Worm (Caenorhabditis elegans) whole organism, L2 larva: ENCODE measurements around the gene lgc-17.
A peak's percentile ranks its signal among the peaks of the same experiment; 100 is the strongest.

ENCODE experiments used
- F13H6.1 ChIP-seq: sonication (generic microtip); optimal IDR thresholded peaks from 2 replicates; lab custom pipeline; 2016; ENCODE audit warnings: missing genetic modification characterization, missing compliant biosample characterization
- Y55F3AM.14 ChIP-seq: fragments of 200-800 bp; sonication (Bioruptor generic); optimal IDR thresholded peaks from 2 replicates; lab custom pipeline; 2018; ENCODE audit warnings: mild to moderate bottlenecking, missing genetic modification characterization, missing compliant biosample characterization
- ZK546.5 ChIP-seq: sonication (generic microtip); optimal IDR thresholded peaks from 2 replicates; lab custom pipeline; 2017; ENCODE audit warnings: missing biosample characterization, missing genetic modification characterization
- aly-2 ChIP-seq: fragments of 150-350 bp; optimal IDR thresholded peaks from 2 replicates; lab custom pipeline; 2014; ENCODE audit warnings: missing biosample characterization, missing genetic modification characterization
- ceh-16 ChIP-seq: fragments of 150-350 bp; optimal IDR thresholded peaks from 2 replicates; lab custom pipeline; 2014; ENCODE audit warnings: missing biosample characterization, missing genetic modification characterization
- ceh-82 ChIP-seq: fragments of 150-350 bp; optimal IDR thresholded peaks from 2 replicates; lab custom pipeline; 2014; ENCODE audit warnings: missing biosample characterization, missing genetic modification characterization
- crh-2 ChIP-seq: sonication (generic microtip); optimal IDR thresholded peaks from 2 replicates; lab custom pipeline; 2017; ENCODE audit warnings: missing biosample characterization, missing genetic modification characterization
- egl-27 ChIP-seq: sonication (generic microtip); optimal IDR thresholded peaks from 3 replicates; lab custom pipeline; 2017; ENCODE audit warnings: missing biosample characterization, missing genetic modification reagents, missing genetic modification characterization
- elt-3 ChIP-seq: sonication (generic microtip); optimal IDR thresholded peaks from 2 replicates; lab custom pipeline; 2017; ENCODE audit warnings: missing biosample characterization, missing genetic modification characterization
- fos-1 ChIP-seq: fragments of 150-350 bp; optimal IDR thresholded peaks from 2 replicates; lab custom pipeline; 2014; ENCODE audit warnings: missing biosample characterization, missing genetic modification characterization
- gmeb-1 ChIP-seq: fragments of 150-350 bp; optimal IDR thresholded peaks from 2 replicates; lab custom pipeline; 2014; ENCODE audit warnings: missing biosample characterization, missing genetic modification characterization
- lin-11 ChIP-seq: fragments of 150-350 bp; sonication (generic microtip); optimal IDR thresholded peaks from 2 replicates; lab custom pipeline; 2014; ENCODE audit warnings: missing biosample characterization, missing genetic modification characterization, inconsistent platforms, mixed read lengths
- lin-13 ChIP-seq: fragments of 150-350 bp; optimal IDR thresholded peaks from 2 replicates; lab custom pipeline; 2014; ENCODE audit warnings: missing biosample characterization, missing genetic modification reagents, missing genetic modification characterization
- lin-39 ChIP-seq: fragments of 150-350 bp; optimal IDR thresholded peaks from 2 replicates; lab custom pipeline; 2014; ENCODE audit warnings: missing biosample characterization, missing genetic modification reagents, missing genetic modification characterization
- mbf-1 ChIP-seq: sonication (generic microtip); optimal IDR thresholded peaks from 2 replicates; lab custom pipeline; 2017; ENCODE audit warnings: missing biosample characterization, missing genetic modification characterization
- nhr-11 ChIP-seq: fragments of 150-350 bp; optimal IDR thresholded peaks from 2 replicates; lab custom pipeline; 2014; ENCODE audit warnings: missing biosample characterization, missing genetic modification characterization
- nhr-21 ChIP-seq: fragments of 150-350 bp; optimal IDR thresholded peaks from 2 replicates; lab custom pipeline; 2014; ENCODE audit warnings: missing biosample characterization, missing genetic modification characterization
- nhr-23 ChIP-seq: fragments of 150-350 bp; optimal IDR thresholded peaks from 2 replicates; lab custom pipeline; 2014; ENCODE audit warnings: missing biosample characterization, missing genetic modification reagents, missing genetic modification characterization
- nhr-237 ChIP-seq: fragments of 150-350 bp; optimal IDR thresholded peaks from 2 replicates; lab custom pipeline; 2014; ENCODE audit warnings: missing biosample characterization, missing genetic modification characterization
- nhr-25 ChIP-seq: fragments of 150-350 bp; sonication (generic microtip); optimal IDR thresholded peaks from 3 replicates; lab custom pipeline; 2014; ENCODE audit warnings: missing biosample characterization, missing genetic modification characterization
- nhr-6 ChIP-seq: fragments of 150-350 bp; optimal IDR thresholded peaks from 2 replicates; lab custom pipeline; 2014; ENCODE audit warnings: missing biosample characterization, missing genetic modification characterization
- peb-1 ChIP-seq: fragments of 150-350 bp; optimal IDR thresholded peaks from 2 replicates; lab custom pipeline; 2014; ENCODE audit warnings: missing biosample characterization, missing genetic modification characterization
- sem-4 ChIP-seq: fragments of 150-350 bp; optimal IDR thresholded peaks from 2 replicates; lab custom pipeline; 2014; ENCODE audit warnings: missing biosample characterization, missing genetic modification reagents, missing genetic modification characterization
- sma-9 ChIP-seq, 2 experiments: fragments of 150-350 bp in 1 of 2; sonication (generic microtip) in 1 of 2; optimal IDR thresholded peaks; 2 replicates each; lab custom pipeline; 2014 to 2016; ENCODE audit warnings: missing genetic modification characterization in 2 of 2, mild to moderate bottlenecking in 1 of 2, missing biosample characterization in 1 of 2, missing compliant biosample characterization in 1 of 2, missing genetic modification reagents in 1 of 2, moderate library complexity in 1 of 2
- snpc-4 ChIP-seq: fragments of 150-350 bp; optimal IDR thresholded peaks from 2 replicates; lab custom pipeline; 2014; ENCODE audit warnings: missing biosample characterization, missing genetic modification characterization
- unc-55 ChIP-seq: fragments of 150-350 bp; sonication (generic microtip); optimal IDR thresholded peaks from 3 replicates; lab custom pipeline; 2014; ENCODE audit warnings: missing biosample characterization, missing genetic modification reagents, missing genetic modification characterization
- unc-62 ChIP-seq: fragments of 150-350 bp; optimal IDR thresholded peaks from 2 replicates; lab custom pipeline; 2014; ENCODE audit warnings: missing biosample characterization, missing genetic modification reagents, missing genetic modification characterization
- zag-1 ChIP-seq: fragments of 150-350 bp; optimal IDR thresholded peaks from 2 replicates; lab custom pipeline; 2014; ENCODE audit warnings: missing biosample characterization, missing genetic modification characterization
- ztf-1 ChIP-seq: fragments of 200-800 bp; sonication (Bioruptor generic); conservative IDR thresholded peaks from 2 replicates; pipeline ENCODE4 v1.3.6; 2022; ENCODE audit warnings: missing genetic modification characterization, missing compliant biosample characterization
- ztf-4 ChIP-seq: fragments of 150-350 bp; optimal IDR thresholded peaks from 2 replicates; lab custom pipeline; 2014; ENCODE audit warnings: missing biosample characterization, missing genetic modification characterization

lgc-17 gene

DNA sequence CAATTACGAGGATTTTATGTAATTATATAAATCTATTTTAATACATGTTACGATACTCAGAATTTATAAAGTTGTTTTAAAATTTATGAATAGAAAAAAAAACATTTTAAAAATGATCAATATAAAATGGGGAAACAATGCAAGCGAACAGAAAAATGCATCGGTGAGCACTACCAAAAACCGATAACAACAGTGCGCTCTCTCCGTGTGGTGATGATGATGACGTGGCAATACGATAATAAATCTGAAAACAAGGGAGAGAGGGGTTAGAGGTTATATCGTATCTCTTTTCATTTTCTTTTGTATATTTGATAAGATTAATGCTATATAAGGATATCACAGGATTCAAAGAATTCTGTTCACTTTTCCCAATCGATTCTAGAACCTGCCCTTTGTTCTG is 24.5 kb downstream of the lgc-17 start:
- TF ChIP-seq fos-1: peak; percentile 7
- TF ChIP-seq nhr-237 (tag; lab: Kevin White, UChicago): no peak
- TF ChIP-seq crh-2 (tag; lab: Kevin White, UChicago): peak; percentile 87
- TF ChIP-seq, all 48 proteins: peak for 2

DNA sequence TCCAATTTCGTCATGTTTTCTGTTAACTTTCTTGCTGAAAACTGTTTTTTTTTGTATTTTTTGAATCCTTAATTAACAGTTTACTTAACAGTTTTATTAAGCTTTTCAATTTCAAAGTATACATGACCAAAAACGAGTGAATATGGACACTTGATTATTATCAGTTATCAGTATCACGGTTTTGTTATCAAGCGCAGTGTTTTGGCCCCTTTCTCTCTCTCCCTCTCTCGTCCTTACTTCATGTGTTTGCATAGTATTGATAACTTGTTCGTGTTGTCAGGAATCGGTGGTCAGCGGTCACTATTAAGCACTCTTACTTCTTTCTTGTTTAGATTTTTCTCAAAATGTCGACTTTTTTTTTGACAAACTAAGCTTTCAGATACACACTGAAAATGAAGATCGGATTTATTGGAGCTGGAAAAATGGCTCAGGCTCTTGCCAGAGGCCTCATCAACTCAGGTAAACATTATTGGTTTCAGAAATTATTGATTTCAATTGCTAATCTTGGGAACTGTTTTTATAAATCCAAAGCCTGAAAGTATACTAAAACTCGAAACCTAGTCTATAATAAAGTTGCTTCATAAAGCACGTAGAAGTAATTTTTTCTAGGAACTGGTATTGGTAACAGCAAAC is 25.2 kb downstream of the lgc-17 start, which contains the start of gene pycr-1:
Gene pycr-1 (plus strand): TSS at position 380 of the 633 bp plus-strand sequence.
- TF ChIP-seq sma-9 (GFP tag; optimal IDR thresholded peaks at IDR 0.05; lab: Kevin White, UChicago) (peak; percentile 54), sma-9 (tag; optimal IDR thresholded peaks at IDR 0.05; lab: Kevin White, UChicago) (no peak), gmeb-1 (peak; percentile 19), mbf-1 (tag; lab: Kevin White, UChicago) (no peak), fos-1 (peak; percentile 52), nhr-21 (tag; lab: Kevin White, UChicago) (no peak), F13H6.1 (tag; lab: Kevin White, UChicago) (peak; percentile 3), crh-2 (tag; lab: Kevin White, UChicago) (no peak)

DNA sequence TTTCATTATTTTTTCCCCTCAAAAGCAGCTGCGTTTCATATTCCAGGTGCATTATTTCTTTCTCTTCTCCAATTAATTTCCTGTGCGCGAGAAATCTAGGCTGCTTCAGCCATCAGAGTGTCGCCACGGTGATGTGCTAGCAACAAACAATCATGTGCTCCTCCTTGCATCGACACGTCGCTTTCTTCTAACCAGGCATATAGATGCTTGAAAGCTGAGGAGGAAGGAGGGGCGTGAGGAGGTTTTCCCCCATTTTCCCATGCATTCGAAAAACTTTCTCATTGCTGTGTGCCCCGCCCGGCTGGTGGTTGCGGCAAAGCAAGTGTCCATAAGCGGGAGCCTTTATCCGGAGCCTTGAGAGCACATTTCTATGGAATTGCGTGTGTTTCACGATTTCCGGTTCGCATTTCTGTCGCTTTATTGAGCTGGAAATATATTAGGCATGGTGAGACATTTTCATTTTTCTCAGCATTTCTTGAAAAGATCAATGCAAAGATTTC is 28.3 kb downstream of the lgc-17 start, which contains the start of gene znf-474:
Gene znf-474 (plus strand): TSS at position 287 of the 500 bp plus-strand sequence.
- no peak for TF ChIP-seq mbf-1 (tag; lab: Kevin White, UChicago)
- TF ChIP-seq nhr-11: no peak
- peak; percentile 15 for TF ChIP-seq lin-11 (tag; lab: Kevin White, UChicago)
- no peak for TF ChIP-seq ceh-82 (tag; lab: Kevin White, UChicago)
- TF ChIP-seq, all 48 proteins: peak for 1

DNA sequence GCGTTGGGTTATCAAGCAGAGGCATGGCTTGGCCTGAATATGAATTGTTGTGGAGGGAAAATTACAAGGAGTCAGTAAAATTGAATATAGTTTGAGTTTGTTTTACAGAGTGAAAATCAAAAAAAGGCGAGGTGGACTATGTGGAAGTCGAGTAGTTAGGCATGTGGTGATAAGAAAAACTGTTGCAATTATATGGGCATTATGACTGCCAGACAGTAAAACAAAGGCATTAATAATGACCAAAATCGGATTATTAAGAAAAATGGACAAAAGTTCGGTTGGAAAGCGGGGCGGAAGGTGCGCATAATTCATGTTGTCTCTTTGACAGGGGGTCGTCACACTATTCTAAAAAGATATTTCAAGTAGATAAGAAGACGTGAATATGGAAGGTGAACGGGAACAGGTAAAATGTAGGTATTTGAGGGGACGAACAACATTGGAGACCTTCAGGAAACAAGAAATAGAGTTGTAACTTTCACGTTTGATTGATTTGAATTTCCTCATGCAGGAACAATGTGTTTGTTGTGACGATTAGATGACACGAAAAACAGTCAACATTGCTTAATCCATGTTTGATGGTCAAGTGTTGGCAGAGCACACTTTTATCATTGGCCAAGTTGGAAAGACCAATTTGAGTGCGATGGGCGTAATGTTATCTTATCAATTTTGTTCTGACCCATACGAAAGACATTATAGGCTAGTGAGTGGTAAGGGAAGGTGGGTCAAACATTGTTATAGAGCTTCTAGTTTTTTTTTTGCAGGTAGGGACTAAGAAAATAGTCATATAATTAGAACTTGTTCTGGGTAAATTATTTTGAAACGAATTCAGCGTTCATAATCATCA is 32.9 kb downstream of the lgc-17 start, which contains the start of gene mfsd-11:
Gene mfsd-11 (minus strand): TSS at position 51 of the 844 bp plus-strand sequence.
- TF ChIP-seq egl-27 (tag; lab: Kevin White, UChicago): no peak
- peak; percentile 81 for TF ChIP-seq ceh-16
- no peak for TF ChIP-seq lin-13 (GFP tag; lab: Kevin White, UChicago)
- peak; percentile 36 for TF ChIP-seq fos-1

DNA sequence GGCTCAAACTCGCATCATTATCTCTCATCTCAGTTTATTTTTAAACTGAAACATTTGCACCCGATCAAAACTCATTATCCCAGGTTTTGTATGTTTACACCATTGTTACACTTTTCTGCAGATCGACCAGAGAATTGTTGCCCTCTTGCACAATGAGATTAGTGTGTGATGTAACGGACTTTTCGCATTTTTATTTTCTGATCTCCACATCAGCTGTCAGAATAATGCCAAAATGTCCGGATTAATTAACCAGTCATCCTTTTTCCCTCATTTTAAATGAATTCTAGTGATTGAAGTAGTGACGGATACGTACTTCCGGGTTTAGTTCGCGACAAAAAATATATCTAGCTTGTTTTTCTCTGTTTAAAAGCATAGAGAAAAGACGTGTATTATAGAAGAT is 37.3 kb downstream of the lgc-17 start:
- peak; percentile 5 for TF ChIP-seq unc-55
- TF ChIP-seq peb-1 (tag; lab: Kevin White, UChicago): no peak
- TF ChIP-seq sma-9 (GFP tag; optimal IDR thresholded peaks at IDR 0.05; lab: Kevin White, UChicago): peak; percentile 4
- TF ChIP-seq sma-9 (tag; optimal IDR thresholded peaks at IDR 0.05; lab: Kevin White, UChicago): no peak
- TF ChIP-seq snpc-4 (tag; lab: Kevin White, UChicago): no peak
- peak; percentile 4 for TF ChIP-seq sem-4 (tag; lab: Kevin White, UChicago)

DNA sequence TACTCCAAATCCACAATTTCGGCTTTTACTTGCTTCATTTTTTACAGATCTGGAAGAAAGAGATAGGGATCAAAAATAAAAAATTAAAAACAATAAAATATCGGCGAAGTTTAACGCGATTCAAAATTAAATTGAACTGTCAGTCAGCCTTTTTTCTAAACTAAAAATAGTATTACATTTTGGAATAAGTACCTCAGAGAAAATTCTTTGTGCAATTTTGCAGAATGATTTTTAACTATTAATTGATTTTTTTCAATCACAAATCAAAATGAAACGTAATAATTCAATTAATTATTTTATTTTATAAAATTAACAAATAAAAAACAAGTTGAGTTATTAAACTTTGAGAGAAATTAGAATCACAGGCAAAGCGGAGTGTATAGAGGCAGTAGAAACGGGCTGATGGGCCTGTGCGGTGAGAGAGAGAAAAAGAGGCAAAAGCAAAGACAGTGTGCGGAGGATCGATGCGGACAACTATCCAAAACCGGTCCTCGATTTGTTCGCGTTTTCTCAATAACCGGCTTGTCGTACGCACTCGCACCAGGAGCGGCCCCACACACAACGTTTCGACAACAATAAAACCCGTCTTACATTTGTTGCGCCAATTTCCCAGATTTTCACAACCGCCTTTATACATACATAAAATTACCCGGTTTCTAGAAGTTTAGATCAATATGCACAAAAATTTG is 38.8 kb downstream of the lgc-17 start, which contains the start of gene F57G12.2:
Gene F57G12.2 (minus strand): TSS at position 51 of the 689 bp plus-strand sequence.
- TF ChIP-seq nhr-25 (no peak), sem-4 (tag; lab: Kevin White, UChicago) (peak; percentile 36), elt-3 (tag; lab: Kevin White, UChicago) (no peak), ztf-4 (tag; lab: Kevin White, UChicago) (no peak), F13H6.1 (tag; lab: Kevin White, UChicago) (peak; percentile 22), nhr-21 (tag; lab: Kevin White, UChicago) (peak; percentile 1), lin-39 (tag; lab: Kevin White, UChicago) (no peak), nhr-6 (tag; lab: Kevin White, UChicago) (no peak)

DNA sequence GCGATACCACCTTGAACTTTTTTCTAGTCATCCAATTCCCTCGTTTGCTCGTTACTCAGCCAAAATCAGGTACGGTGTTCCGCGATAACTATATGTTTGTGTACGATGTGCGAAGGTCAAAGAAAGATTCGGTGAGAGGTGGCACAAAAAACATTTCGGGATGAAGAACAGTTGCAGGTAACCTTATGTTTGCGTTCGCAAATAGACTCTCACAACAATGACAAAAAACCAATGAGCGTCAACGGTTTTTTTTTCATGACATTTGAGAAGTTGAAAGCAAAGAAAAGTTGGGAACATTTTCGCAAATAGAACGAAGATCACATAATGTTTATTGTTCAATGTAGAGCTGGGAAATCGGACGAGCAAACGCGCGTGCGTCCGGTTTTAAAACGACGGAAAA is 41.3 kb downstream of the lgc-17 start:
- TF ChIP-seq fos-1: no peak
- TF ChIP-seq nhr-23: no peak
- TF ChIP-seq ztf-1 (GFP tag; lab: Robert Waterston, UW): no peak
- TF ChIP-seq nhr-11: no peak
- TF ChIP-seq egl-27 (tag; lab: Kevin White, UChicago): no peak
- no peak for TF ChIP-seq crh-2 (tag; lab: Kevin White, UChicago)
- TF ChIP-seq nhr-6 (tag; lab: Kevin White, UChicago): no peak
- no peak for TF ChIP-seq ceh-16
- no peak for TF ChIP-seq elt-3 (tag; lab: Kevin White, UChicago)
- TF ChIP-seq unc-62 (GFP tag; lab: Kevin White, UChicago): no peak
- no peak for TF ChIP-seq zag-1 (tag; lab: Kevin White, UChicago)
- TF ChIP-seq nhr-21 (tag; lab: Kevin White, UChicago): no peak
- no peak for TF ChIP-seq ZK546.5
- no peak for TF ChIP-seq mbf-1 (tag; lab: Kevin White, UChicago)
- TF ChIP-seq aly-2 (tag; lab: Kevin White, UChicago): no peak
- no peak for TF ChIP-seq unc-55
- no peak for TF ChIP-seq Y55F3AM.14 (GFP tag; lab: Kevin White, UChicago)
